Worm (Caenorhabditis elegans) whole organism, young adult: Measurements from ENCODE around the gene C17C3.15.

Source experiments
- F57C9.4 ChIP-seq: sonication (generic microtip); optimal IDR thresholded peaks from 2 replicates; lab custom pipeline; 2017; ENCODE audit warnings: mild to moderate bottlenecking, missing genetic modification characterization, missing compliant biosample characterization
- ceh-91 ChIP-seq: fragments of 200-800 bp; sonication (Bioruptor generic); IDR thresholded peaks from 2 replicates; pipeline ENCODE4 v1.3.6; 2022; ENCODE audit warnings: missing genetic modification reagents, missing genetic modification characterization, missing compliant biosample characterization

- TF ChIP-seq ceh-91 (GFP tag; lab: Robert Waterston, UW) (no peak), F57C9.4 (tag; lab: Kevin White, UChicago) (no peak)
Measured at ce11 chrII:5578035-5578434, 7.6 kb downstream of the C17C3.15 start, which contains the start of gene T25E4.1.
